Worm (Caenorhabditis elegans) whole organism, L1 larva: Measurements from ENCODE around the gene str-37.

Experiments
- egl-13 ChIP-seq: sonication (generic microtip); optimal IDR thresholded peaks from 2 replicates; lab custom pipeline; 2016; ENCODE audit warnings: missing genotype, missing genetic modification reagents, missing genetic modification characterization, missing compliant biosample characterization
- pax-3 ChIP-seq: fragments of 200-800 bp; sonication (Bioruptor generic); optimal IDR thresholded peaks from 2 replicates; lab custom pipeline; 2018; ENCODE audit warnings: mild to moderate bottlenecking, missing genetic modification characterization, moderate library complexity, missing compliant biosample characterization
- skn-1 ChIP-seq: fragments of 150-350 bp; optimal IDR thresholded peaks from 2 replicates; lab custom pipeline; 2014; ENCODE audit warnings: missing biosample characterization, missing genetic modification characterization

DNA sequence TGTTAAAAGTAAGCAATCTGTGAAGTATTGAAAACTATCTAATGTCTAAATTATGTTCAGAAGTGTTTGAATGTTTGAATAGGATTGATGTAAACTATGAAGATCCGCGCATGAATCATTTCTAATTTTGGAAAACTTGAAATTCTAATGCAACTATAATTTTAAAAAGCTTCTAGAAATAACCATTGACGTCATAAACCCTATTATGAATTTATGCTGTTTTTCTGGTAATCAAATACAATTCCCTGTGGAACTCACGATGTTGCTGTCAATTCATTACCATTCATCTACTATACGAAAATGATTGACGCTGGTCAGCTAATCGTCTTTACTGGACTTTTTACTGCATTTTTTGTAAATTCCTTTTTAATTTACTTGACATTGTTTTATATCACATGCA, at the start of gene str-37:
- TF ChIP-seq pax-3 (tag; lab: Kevin White, UChicago) (no peak), skn-1 (tag; lab: Kevin White, UChicago) (no peak), egl-13 (tag; lab: Kevin White, UChicago) (no peak)
